Fruit fly (Drosophila melanogaster) whole organism, embryonic: ENCODE results near the gene CG34348.
A peak's percentile ranks its signal among the peaks of the same experiment; 100 is the strongest.

ENCODE experiments used
- Atf3 ChIP-seq: fragments of 200-800 bp; sonication (Bioruptor generic); optimal IDR thresholded peaks from 3 replicates; lab custom pipeline; 2016; ENCODE audit warnings: missing biosample characterization, missing genetic modification characterization
- BEAF-32 ChIP-seq: fragments of 200-800 bp; sonication (Bioruptor generic); optimal IDR thresholded peaks from 3 replicates; lab custom pipeline; 2017; ENCODE audit warnings: missing biosample characterization, missing genetic modification characterization, mild to moderate bottlenecking, moderate library complexity, missing genetic modification reagents
- CG10147 ChIP-seq: fragments of 200-800 bp; sonication (Bioruptor generic); optimal IDR thresholded peaks from 2 replicates; lab custom pipeline; 2019; ENCODE audit warnings: missing biosample characterization, mild to moderate bottlenecking, missing genetic modification characterization, moderate library complexity
- CG10959 ChIP-seq: fragments of 200-800 bp; sonication (Bioruptor generic); IDR thresholded peaks from 2 replicates; pipeline ENCODE4 v1.3.6; 2022; ENCODE audit warnings: missing biosample characterization, missing genetic modification characterization
- CG11696 ChIP-seq: fragments of 200-800 bp; sonication (Bioruptor generic); IDR thresholded peaks from 2 replicates; pipeline ENCODE4 v1.3.6; 2022; ENCODE audit warnings: missing biosample characterization, missing genetic modification characterization
- CG12104 ChIP-seq: fragments of 200-800 bp; sonication (Bioruptor generic); optimal IDR thresholded peaks from 3 replicates; lab custom pipeline; 2016; ENCODE audit warnings: missing biosample characterization, missing genetic modification characterization
- CG12659 ChIP-seq: fragments of 200-800 bp; sonication (Bioruptor generic); optimal IDR thresholded peaks from 3 replicates; lab custom pipeline; 2017; ENCODE audit warnings: mild to moderate bottlenecking, missing biosample characterization, missing genetic modification reagents, missing genetic modification characterization
- CG15011 ChIP-seq: fragments of 200-800 bp; sonication (Bioruptor generic); optimal IDR thresholded peaks from 3 replicates; lab custom pipeline; 2018; ENCODE audit warnings: missing biosample characterization, mild to moderate bottlenecking, missing genetic modification characterization
- CG1603 ChIP-seq: fragments of 200-800 bp; sonication (Bioruptor generic); optimal IDR thresholded peaks from 2 replicates; lab custom pipeline; 2019; ENCODE audit warnings: missing biosample characterization, mild to moderate bottlenecking, missing genetic modification characterization, moderate library complexity
- CG2116 ChIP-seq: fragments of 200-800 bp; sonication (Bioruptor generic); optimal IDR thresholded peaks from 3 replicates; lab custom pipeline; 2018; ENCODE audit warnings: missing biosample characterization, mild to moderate bottlenecking, missing genetic modification characterization
- CG2678 ChIP-seq: fragments of 200-800 bp; sonication (Bioruptor generic); optimal IDR thresholded peaks from 3 replicates; lab custom pipeline; 2019; ENCODE audit warnings: missing biosample characterization, mild to moderate bottlenecking, missing genetic modification characterization, moderate library complexity
- CG30020 ChIP-seq: fragments of 200-800 bp; optimal IDR thresholded peaks from 2 replicates; lab custom pipeline; 2019; ENCODE audit warnings: missing biosample characterization, mild to moderate bottlenecking, missing genetic modification characterization, moderate library complexity
- CG4404 ChIP-seq: fragments of 200-800 bp; sonication (Bioruptor generic); IDR thresholded peaks from 2 replicates; pipeline ENCODE4 v1.3.6; 2022; ENCODE audit warnings: missing biosample characterization, missing genetic modification characterization
- CG6689 ChIP-seq: fragments of 200-800 bp; sonication (Bioruptor generic); IDR thresholded peaks from 2 replicates; pipeline ENCODE4 v1.3.6; 2022; ENCODE audit warnings: missing biosample characterization, missing genetic modification characterization
- CG7271 ChIP-seq: fragments of 200-800 bp; sonication (Bioruptor generic); optimal IDR thresholded peaks from 2 replicates; lab custom pipeline; 2018; ENCODE audit warnings: missing biosample characterization, mild to moderate bottlenecking, missing genetic modification characterization, moderate library complexity
- CG7928 ChIP-seq: fragments of 200-800 bp; sonication (Bioruptor generic); optimal IDR thresholded peaks from 2 replicates; lab custom pipeline; 2017; ENCODE audit warnings: missing biosample characterization, mild to moderate bottlenecking, missing genetic modification characterization
- CG8765 ChIP-seq: fragments of 200-800 bp; sonication (Bioruptor generic); IDR thresholded peaks from 2 replicates; pipeline ENCODE4 v1.3.6; 2022; ENCODE audit warnings: missing biosample characterization, missing genetic modification characterization
- CG9437 ChIP-seq: fragments of 200-800 bp; sonication (Bioruptor generic); optimal IDR thresholded peaks from 2 replicates; lab custom pipeline; 2018; ENCODE audit warnings: missing biosample characterization, mild to moderate bottlenecking, missing genetic modification characterization
- D ChIP-seq, 2 experiments: fragments of 200-800 bp in 1 of 2; fragments of >200 bp in 1 of 2; sonication (Bioruptor generic) in 1 of 2; optimal IDR thresholded peaks; 2 replicates in 1 of 2; 3 replicates in 1 of 2; lab custom pipeline; 2017; ENCODE audit warnings: mild to moderate bottlenecking in 1 of 2, missing biosample characterization in 1 of 2, missing genetic modification characterization in 1 of 2, missing genetic modification reagents in 1 of 2
- Dad ChIP-seq: fragments of 200-800 bp; sonication (Bioruptor generic); optimal IDR thresholded peaks from 3 replicates; lab custom pipeline; 2016; ENCODE audit warnings: missing biosample characterization, missing genetic modification characterization
- E2f2 ChIP-seq: fragments of 200-800 bp; sonication (Bioruptor generic); IDR thresholded peaks from 2 replicates; pipeline ENCODE4 v1.3.6; 2022; ENCODE audit warnings: missing biosample characterization, missing genetic modification characterization
- Fer1 ChIP-seq: fragments of 200-800 bp; sonication (Bioruptor generic); optimal IDR thresholded peaks from 2 replicates; lab custom pipeline; 2017; ENCODE audit warnings: missing biosample characterization, mild to moderate bottlenecking, missing genetic modification characterization
- H2.0 ChIP-seq: fragments of 200-800 bp; sonication (Bioruptor generic); IDR thresholded peaks from 2 replicates; pipeline ENCODE4 v1.3.6; 2022; ENCODE audit warnings: missing biosample characterization, missing genetic modification characterization
- Hand ChIP-seq: fragments of 200-800 bp; sonication (Bioruptor generic); optimal IDR thresholded peaks from 2 replicates; lab custom pipeline; 2017; ENCODE audit warnings: mild to moderate bottlenecking, missing biosample characterization, missing genetic modification reagents, missing genetic modification characterization
- HmgZ ChIP-seq: fragments of 200-800 bp; sonication (Bioruptor generic); optimal IDR thresholded peaks from 2 replicates; lab custom pipeline; 2018; ENCODE audit warnings: missing biosample characterization, mild to moderate bottlenecking, missing genetic modification characterization
- Hr3 ChIP-seq: fragments of 200-800 bp; sonication (Bioruptor generic); optimal IDR thresholded peaks from 3 replicates; lab custom pipeline; 2016; ENCODE audit warnings: missing biosample characterization, missing genetic modification characterization
- Jarid2 ChIP-seq: fragments of 200-800 bp; sonication (Bioruptor generic); optimal IDR thresholded peaks from 3 replicates; lab custom pipeline; 2017; ENCODE audit warnings: mild to moderate bottlenecking, missing biosample characterization, missing genetic modification reagents, missing genetic modification characterization
- MBD-R2 ChIP-seq: fragments of 200-800 bp; sonication (Bioruptor generic); IDR thresholded peaks from 2 replicates; pipeline ENCODE4 v1.3.6; 2022; ENCODE audit warnings: missing biosample characterization, missing genetic modification characterization
- NK7.1 ChIP-seq: fragments of 200-800 bp; sonication (Bioruptor generic); optimal IDR thresholded peaks from 3 replicates; lab custom pipeline; 2016; ENCODE audit warnings: missing biosample characterization, missing genetic modification characterization
- Sox102F ChIP-seq: fragments of 200-800 bp; sonication (Bioruptor generic); optimal IDR thresholded peaks from 2 replicates; lab custom pipeline; 2018; ENCODE audit warnings: missing biosample characterization, mild to moderate bottlenecking, missing genetic modification characterization, moderate library complexity
- bsh ChIP-seq, 2 experiments: fragments of 200-800 bp; sonication (Bioruptor generic); optimal IDR thresholded peaks; 2 replicates each; lab custom pipeline; 2017 to 2018; ENCODE audit warnings: mild to moderate bottlenecking in 2 of 2, missing biosample characterization in 2 of 2, missing genetic modification characterization in 2 of 2, moderate library complexity in 1 of 2
- chinmo ChIP-seq: fragments of 200-800 bp; sonication (Bioruptor generic); IDR thresholded peaks from 4 replicates; pipeline ENCODE4 v1.3.6; 2022; ENCODE audit warnings: missing biosample characterization, missing genetic modification characterization; ENCODE audit not compliant: partially characterized antibody
- disco-r ChIP-seq: fragments of 200-800 bp; sonication (Bioruptor generic); optimal IDR thresholded peaks from 2 replicates; lab custom pipeline; 2016; ENCODE audit warnings: missing biosample characterization, missing genetic modification characterization
- dmrt99B ChIP-seq: fragments of 200-800 bp; sonication (Bioruptor generic); optimal IDR thresholded peaks from 2 replicates; lab custom pipeline; 2018; ENCODE audit warnings: missing biosample characterization, mild to moderate bottlenecking, missing genetic modification characterization, moderate library complexity
- esg ChIP-seq: fragments of 200-800 bp; sonication (Bioruptor generic); conservative IDR thresholded peaks from 2 replicates; pipeline ENCODE4 v1.3.6; 2022; ENCODE audit warnings: missing biosample characterization, missing genetic modification characterization
- fd64A ChIP-seq: fragments of 200-800 bp; sonication (Bioruptor generic); optimal IDR thresholded peaks from 3 replicates; lab custom pipeline; 2018; ENCODE audit warnings: missing biosample characterization, mild to moderate bottlenecking, missing genetic modification characterization
- gt ChIP-seq: fragments of 200-800 bp; sonication (Bioruptor generic); IDR thresholded peaks from 2 replicates; pipeline ENCODE4 v1.3.6; 2022; ENCODE audit warnings: missing biosample characterization, missing genetic modification characterization
- ken ChIP-seq: fragments of 200-800 bp; sonication (Bioruptor generic); IDR thresholded peaks from 3 replicates; pipeline ENCODE4 v1.3.6; 2022; ENCODE audit warnings: missing biosample characterization, missing genetic modification characterization
- otp ChIP-seq: fragments of 200-800 bp; sonication (Bioruptor generic); IDR thresholded peaks from 3 replicates; pipeline ENCODE4, ENCODE4 v1.3.6; 2022; ENCODE audit warnings: missing biosample characterization, missing genetic modification characterization
- pan ChIP-seq, 4 experiments: fragments of >200 bp in 3 of 4; fragments of 200-800 bp in 1 of 4; sonication (Bioruptor generic) in 1 of 4; optimal IDR thresholded peaks in 3 of 4; IDR thresholded peaks in 1 of 4; 2 replicates each; pipeline versions ENCODE4 v1.3.6 to Lab custom; 2017 to 2022; ENCODE audit warnings: missing biosample characterization in 2 of 4, missing genetic modification characterization in 2 of 4, mixed read lengths in 1 of 4
- scrt ChIP-seq: fragments of 200-800 bp; sonication (Bioruptor generic); optimal IDR thresholded peaks from 2 replicates; lab custom pipeline; 2018; ENCODE audit warnings: missing biosample characterization, mild to moderate bottlenecking, missing genetic modification characterization, moderate library complexity
- slbo ChIP-seq: fragments of 200-800 bp; sonication (Bioruptor generic); IDR thresholded peaks from 2 replicates; pipeline ENCODE4 v1.3.6; 2022; ENCODE audit warnings: missing biosample characterization, missing genetic modification characterization
- stwl ChIP-seq: fragments of 200-800 bp; sonication (Bioruptor generic); optimal IDR thresholded peaks from 3 replicates; lab custom pipeline; 2018; ENCODE audit warnings: missing biosample characterization, mild to moderate bottlenecking, missing genetic modification characterization, moderate library complexity
- sug ChIP-seq: fragments of 200-800 bp; optimal IDR thresholded peaks from 2 replicates; lab custom pipeline; 2019; ENCODE audit warnings: missing biosample characterization, mild to moderate bottlenecking, missing genetic modification characterization, moderate library complexity
- tgo ChIP-seq: fragments of 200-800 bp; sonication (Bioruptor generic); IDR thresholded peaks from 3 replicates; pipeline ENCODE4 v1.3.6; 2022; ENCODE audit warnings: missing biosample characterization, missing genetic modification characterization
- tin ChIP-seq: fragments of 200-800 bp; sonication (Bioruptor generic); optimal IDR thresholded peaks from 3 replicates; lab custom pipeline; 2016; ENCODE audit warnings: missing biosample characterization, missing genetic modification characterization

The CG34348 gene

dm6 chrX:11350505-11351327 is 11.0 kb downstream of the CG34348 start, which contains the start of gene CG1737 (continued):
- TF ChIP-seq bsh (GFP tag; optimal IDR thresholded peaks at IDR 0.05; lab: Kevin White, UChicago), result no peak
- peak; percentile 19 for TF ChIP-seq Fer1 (GFP tag; lab: Kevin White, UChicago)
- no peak for TF ChIP-seq esg (GFP tag; lab: Robert Waterston, UW)
- TF ChIP-seq Hr3 (GFP tag; lab: Kevin White, UChicago), result no peak
- no peak for TF ChIP-seq disco-r (GFP tag; lab: Kevin White, UChicago)
- no peak for TF ChIP-seq CG9437
- peak; percentile 46 for TF ChIP-seq BEAF-32
- peak; percentile 47; the same call in 1 of the 3 replicates for TF ChIP-seq ken (GFP tag; lab: Robert Waterston, UW)
- no peak for TF ChIP-seq Dad (GFP tag; lab: Kevin White, UChicago)
- no peak for TF ChIP-seq CG11696 (GFP tag; lab: Robert Waterston, UW)
- TF ChIP-seq Sox102F (GFP tag; lab: Kevin White, UChicago), result no peak
- TF ChIP-seq sug, result peak; percentile 35
- no peak for TF ChIP-seq CG4404 (GFP tag; lab: Robert Waterston, UW)
- TF ChIP-seq otp (GFP tag; lab: Robert Waterston, UW), result no peak
- no peak for TF ChIP-seq NK7.1 (GFP tag; lab: Kevin White, UChicago)
- TF ChIP-seq CG6689, result 0 out of 2 replicates have a peak, but pooled peaks have one; percentile 9
- no peak for TF ChIP-seq CG30020 (tag; lab: Kevin White, UChicago)
- TF ChIP-seq E2f2 (GFP tag; lab: Robert Waterston, UW), result peak; percentile 37; the same call in 1 of the 2 replicates
- no peak for TF ChIP-seq Atf3 (GFP tag; lab: Kevin White, UChicago)
- TF ChIP-seq CG15011 (GFP tag; lab: Kevin White, UChicago), result no peak
- no peak for TF ChIP-seq CG7928 (GFP tag; lab: Kevin White, UChicago)
- TF ChIP-seq CG1603 (tag; lab: Kevin White, UChicago), result peak; percentile 1
- TF ChIP-seq CG7271, result no peak
- peak; percentile 20 for TF ChIP-seq tin (GFP tag; lab: Kevin White, UChicago)
- no peak for TF ChIP-seq gt
- TF ChIP-seq tgo, result no peak
- TF ChIP-seq CG2116, result peak; percentile 67
- TF ChIP-seq Jarid2 (GFP tag; lab: Kevin White, UChicago), result no peak
- TF ChIP-seq dmrt99B (tag; lab: Kevin White, UChicago), result no peak
- TF ChIP-seq CG12104 (GFP tag; lab: Kevin White, UChicago), result no peak
- no peak for TF ChIP-seq pan (optimal IDR thresholded peaks at IDR 0.05; lab: Kevin White, UChicago)
- TF ChIP-seq pan (GFP tag; optimal IDR thresholded peaks at IDR 0.05 in 1 of 2, IDR thresholded peaks at IDR 0.05 in 1 of 2), result no peak
- no peak for TF ChIP-seq Hand
- no peak for TF ChIP-seq CG10147
- TF ChIP-seq fd64A (GFP tag; lab: Kevin White, UChicago), result no peak
- TF ChIP-seq HmgZ (tag; lab: Kevin White, UChicago), result peak; percentile 11
- peak; percentile 64 for TF ChIP-seq slbo (GFP tag; lab: Robert Waterston, UW)
- peak; percentile 7 for TF ChIP-seq scrt
- TF ChIP-seq CG8765, result no peak
- peak; percentile 49; the same call in 1 of the 4 replicates for TF ChIP-seq chinmo (GFP tag; lab: Robert Waterston, UW)
- TF ChIP-seq CG12659 (GFP tag; lab: Kevin White, UChicago), result peak; percentile 19
- TF ChIP-seq stwl (tag; lab: Kevin White, UChicago), result no peak
- TF ChIP-seq CG2678 (tag; lab: Kevin White, UChicago), result no peak
- TF ChIP-seq H2.0 (GFP tag; lab: Robert Waterston, UW), result 0 out of 2 replicates have a peak, but pooled peaks have one; percentile 7
- peak; percentile 80 for TF ChIP-seq D (optimal IDR thresholded peaks at IDR 0.05; lab: Kevin White, UChicago)
- no peak for TF ChIP-seq D (GFP tag; optimal IDR thresholded peaks at IDR 0.05; lab: Kevin White, UChicago)
- peak; percentile 42 for TF ChIP-seq MBD-R2
- no peak for TF ChIP-seq CG10959
